Worm (Caenorhabditis elegans): Measurements from ENCODE around the gene srw-91.
"Not testable (repeated sequence)": the region's sequence is repeated elsewhere in the genome, so short reads cannot be mapped to it uniquely, and the experiment has no call there.

ce11 chrV:1713761-1714160 lies 33.1 kb upstream of the srw-91 start:
- not testable (repeated sequence) for TF ChIP-seq tlf-1 (GFP tag; optimal IDR thresholded peaks at IDR 0.05); madf-8 (GFP tag; conservative IDR thresholded peaks at IDR 0.05); die-1 (tag; optimal IDR thresholded peaks at IDR 0.05); egl-18 (GFP tag; IDR thresholded peaks at IDR 0.05); nfya-1 (tag; optimal IDR thresholded peaks at IDR 0.05; ENCODE audit: borderline replicate concordance, insufficient read depth); hlh-12 (tag; optimal IDR thresholded peaks at IDR 0.05); egl-44 (GFP tag; IDR thresholded peaks at IDR 0.05); hmg-20 (GFP tag; IDR thresholded peaks at IDR 0.05)
- TF ChIP-seq ceh-58 (GFP tag; IDR thresholded peaks at IDR 0.05) (peak; percentile 77; the same call in 1 of the 2 replicates), sea-2 (GFP tag; IDR thresholded peaks at IDR 0.05) (peak; percentile 77; the same call in 1 of the 2 replicates)

Measured in whole organism, young adult.